Worm (Caenorhabditis elegans) whole organism, L2 larva: ENCODE data around the gene Y113G7A.13.

Experiments used
- elt-1 ChIP-seq: fragments of 150-350 bp; optimal IDR thresholded peaks from 2 replicates; lab custom pipeline; 2014; ENCODE audit warnings: missing biosample characterization, missing genetic modification characterization
- gmeb-1 ChIP-seq: fragments of 150-350 bp; optimal IDR thresholded peaks from 2 replicates; lab custom pipeline; 2014; ENCODE audit warnings: missing biosample characterization, missing genetic modification characterization
- lin-13 ChIP-seq: fragments of 150-350 bp; optimal IDR thresholded peaks from 2 replicates; lab custom pipeline; 2014; ENCODE audit warnings: missing biosample characterization, missing genetic modification reagents, missing genetic modification characterization
- lin-39 ChIP-seq: fragments of 150-350 bp; optimal IDR thresholded peaks from 2 replicates; lab custom pipeline; 2014; ENCODE audit warnings: missing biosample characterization, missing genetic modification reagents, missing genetic modification characterization
- nhr-12 ChIP-seq: fragments of 150-350 bp; optimal IDR thresholded peaks from 2 replicates; lab custom pipeline; 2014; ENCODE audit warnings: missing biosample characterization, missing genetic modification characterization
- nhr-129 ChIP-seq: fragments of 150-350 bp; optimal IDR thresholded peaks from 2 replicates; lab custom pipeline; 2014; ENCODE audit warnings: missing biosample characterization, missing genetic modification characterization
- nhr-237 ChIP-seq: fragments of 150-350 bp; optimal IDR thresholded peaks from 2 replicates; lab custom pipeline; 2014; ENCODE audit warnings: missing biosample characterization, missing genetic modification characterization
- sma-9 ChIP-seq, 2 experiments: fragments of 150-350 bp in 1 of 2; sonication (generic microtip) in 1 of 2; optimal IDR thresholded peaks; 2 replicates each; lab custom pipeline; 2014 to 2016; ENCODE audit warnings: missing genetic modification characterization in 2 of 2, mild to moderate bottlenecking in 1 of 2, missing biosample characterization in 1 of 2, missing compliant biosample characterization in 1 of 2, missing genetic modification reagents in 1 of 2, moderate library complexity in 1 of 2
- snpc-4 ChIP-seq: fragments of 150-350 bp; optimal IDR thresholded peaks from 2 replicates; lab custom pipeline; 2014; ENCODE audit warnings: missing biosample characterization, missing genetic modification characterization
- unc-39 ChIP-seq: fragments of 150-350 bp; optimal IDR thresholded peaks from 2 replicates; lab custom pipeline; 2014; ENCODE audit warnings: missing biosample characterization, missing genetic modification characterization
- zag-1 ChIP-seq: fragments of 150-350 bp; optimal IDR thresholded peaks from 2 replicates; lab custom pipeline; 2014; ENCODE audit warnings: missing biosample characterization, missing genetic modification characterization

- TF ChIP-seq sma-9 (GFP tag; optimal IDR thresholded peaks at IDR 0.05; lab: Kevin White, UChicago) (no peak), sma-9 (tag; optimal IDR thresholded peaks at IDR 0.05; lab: Kevin White, UChicago) (no peak), nhr-237 (tag; lab: Kevin White, UChicago) (no peak), unc-39 (tag; lab: Kevin White, UChicago) (no peak), lin-39 (no peak), nhr-129 (tag; lab: Kevin White, UChicago) (no peak), gmeb-1 (tag; lab: Kevin White, UChicago) (no peak), lin-13 (no peak), nhr-12 (no peak), elt-1 (tag; lab: Kevin White, UChicago) (no peak), zag-1 (tag; lab: Kevin White, UChicago) (no peak), snpc-4 (tag; lab: Kevin White, UChicago) (no peak)
Measured at ce11 chrV:20186579-20186978, 38.6 kb downstream of the Y113G7A.13 start, which contains the start of gene srz-16.
